Worm (Caenorhabditis elegans) whole organism, L4 larva: ENCODE data around the gene T02D1.8.

Experiments used
- F10B5.3 ChIP-seq: sonication (generic microtip); optimal IDR thresholded peaks from 2 replicates; lab custom pipeline; 2016; ENCODE audit warnings: mild to moderate bottlenecking, missing genetic modification characterization, missing compliant biosample characterization
- R02D3.7 ChIP-seq: fragments of 150-350 bp; sonication (generic microtip); optimal IDR thresholded peaks from 3 replicates; lab custom pipeline; 2014; ENCODE audit warnings: missing biosample characterization, missing genetic modification characterization
- Y105C5A.15 ChIP-seq: fragments of 200-800 bp; sonication (Bioruptor generic); IDR thresholded peaks from 2 replicates; pipeline ENCODE4 v1.3.6; 2022; ENCODE audit warnings: missing genetic modification characterization, missing compliant biosample characterization
- Y75B8A.6 ChIP-seq: fragments of 200-800 bp; sonication (Bioruptor generic); IDR thresholded peaks from 2 replicates; pipeline ENCODE4 v1.3.6; 2022; ENCODE audit warnings: missing genetic modification reagents, missing genetic modification characterization, missing compliant biosample characterization
- arid-1 ChIP-seq: fragments of 200-800 bp; sonication (Bioruptor generic); conservative IDR thresholded peaks from 2 replicates; pipeline ENCODE4 v1.3.6; 2022; ENCODE audit warnings: missing genetic modification reagents, missing genetic modification characterization, missing compliant biosample characterization
- ceh-20 ChIP-seq: fragments of 200-800 bp; sonication (Bioruptor generic); IDR thresholded peaks from 2 replicates; pipeline ENCODE4 v1.3.6; 2022; ENCODE audit warnings: missing genetic modification reagents, missing genetic modification characterization, missing compliant biosample characterization
- ceh-62 ChIP-seq: sonication (generic microtip); optimal IDR thresholded peaks from 2 replicates; lab custom pipeline; 2017; ENCODE audit warnings: missing biosample characterization, missing genetic modification characterization
- daf-12 ChIP-seq: fragments of 150-350 bp; optimal IDR thresholded peaks from 2 replicates; lab custom pipeline; 2014; ENCODE audit warnings: missing biosample characterization, missing genetic modification reagents, missing genetic modification characterization
- daf-16 ChIP-seq, 3 experiments: sonication (generic microtip); optimal IDR thresholded peaks; 2 replicates each; lab custom pipeline; 2016 to 2017; ENCODE audit warnings: missing genetic modification characterization in 3 of 3, missing genetic modification reagents in 3 of 3, mild to moderate bottlenecking in 2 of 3, missing compliant biosample characterization in 2 of 3, missing biosample characterization in 1 of 3, moderate library complexity in 1 of 3
- daf-19 ChIP-seq: fragments of 200-800 bp; sonication (Bioruptor generic); conservative IDR thresholded peaks from 2 replicates; pipeline ENCODE4 v1.3.6; 2022; ENCODE audit warnings: missing genetic modification characterization, missing compliant biosample characterization
- dmd-8 ChIP-seq: fragments of 200-800 bp; sonication (Bioruptor generic); IDR thresholded peaks from 2 replicates; pipeline ENCODE4 v1.3.6; 2022; ENCODE audit warnings: missing genetic modification characterization, missing compliant biosample characterization
- dmd-9 ChIP-seq: fragments of 200-800 bp; sonication (Bioruptor generic); IDR thresholded peaks from 2 replicates; pipeline ENCODE4 v1.3.6; 2022; ENCODE audit warnings: missing genetic modification reagents, missing genetic modification characterization, missing compliant biosample characterization
- fkh-10 ChIP-seq: fragments of 150-350 bp; optimal IDR thresholded peaks from 2 replicates; lab custom pipeline; 2014; ENCODE audit warnings: missing biosample characterization, missing genetic modification reagents, missing genetic modification characterization
- fos-1 ChIP-seq: fragments of 150-350 bp; optimal IDR thresholded peaks from 2 replicates; lab custom pipeline; 2014; ENCODE audit warnings: missing biosample characterization, missing genetic modification characterization
- lsy-2 ChIP-seq, 2 experiments: fragments of 150-350 bp in 1 of 2; sonication (generic microtip) in 1 of 2; optimal IDR thresholded peaks; 2 replicates each; lab custom pipeline; 2014 to 2017; ENCODE audit warnings: missing biosample characterization in 2 of 2, missing genetic modification characterization in 2 of 2
- madf-9 ChIP-seq: fragments of 200-800 bp; sonication (Bioruptor generic); conservative IDR thresholded peaks from 2 replicates; pipeline ENCODE4 v1.3.6; 2022; ENCODE audit warnings: missing genetic modification reagents, missing genetic modification characterization, missing compliant biosample characterization
- mes-2 ChIP-seq: sonication (generic microtip); optimal IDR thresholded peaks from 2 replicates; lab custom pipeline; 2016; ENCODE audit warnings: missing genotype, mild to moderate bottlenecking, missing genetic modification characterization, missing compliant biosample characterization; ENCODE audit not compliant: poor library complexity, severe bottlenecking
- nhr-10 ChIP-seq: fragments of 150-350 bp; optimal IDR thresholded peaks from 2 replicates; lab custom pipeline; 2014; ENCODE audit warnings: missing biosample characterization, missing genetic modification characterization
- nhr-11 ChIP-seq: fragments of 150-350 bp; optimal IDR thresholded peaks from 2 replicates; lab custom pipeline; 2014; ENCODE audit warnings: missing biosample characterization, missing genetic modification characterization
- nhr-25 ChIP-seq: sonication (generic microtip); optimal IDR thresholded peaks from 2 replicates; lab custom pipeline; 2017; ENCODE audit warnings: missing genetic modification characterization, mild to moderate bottlenecking, missing compliant biosample characterization, antibody characterized with exemption, moderate library complexity, borderline replicate concordance; ENCODE audit not compliant: insufficient read depth
- nhr-28 ChIP-seq: fragments of 150-350 bp; optimal IDR thresholded peaks from 2 replicates; lab custom pipeline; 2014; ENCODE audit warnings: missing biosample characterization, missing genetic modification characterization
- nhr-41 ChIP-seq: fragments of 200-800 bp; sonication (Bioruptor generic); IDR thresholded peaks from 2 replicates; pipeline ENCODE4 v1.3.6; 2022; ENCODE audit warnings: missing genetic modification reagents, missing genetic modification characterization, missing compliant biosample characterization
- nhr-42 ChIP-seq: fragments of 200-800 bp; sonication (Bioruptor generic); IDR thresholded peaks from 2 replicates; pipeline ENCODE4 v1.3.6; 2022; ENCODE audit warnings: missing genetic modification characterization, missing compliant biosample characterization
- pqm-1 ChIP-seq: sonication (generic microtip); optimal IDR thresholded peaks from 2 replicates; lab custom pipeline; 2017; ENCODE audit warnings: missing biosample characterization, missing genetic modification characterization
- saeg-2 ChIP-seq: fragments of 200-800 bp; sonication (Bioruptor generic); IDR thresholded peaks from 2 replicates; pipeline ENCODE4 v1.3.6; 2022; ENCODE audit warnings: missing genetic modification reagents, missing genetic modification characterization, missing compliant biosample characterization
- sdz-12 ChIP-seq: fragments of 200-800 bp; sonication (Bioruptor generic); optimal IDR thresholded peaks from 2 replicates; lab custom pipeline; 2018; ENCODE audit warnings: mild to moderate bottlenecking, missing genetic modification characterization, missing compliant biosample characterization
- set-16 ChIP-seq: fragments of 200-800 bp; sonication (Bioruptor generic); IDR thresholded peaks from 2 replicates; pipeline ENCODE4 v1.3.6; 2022; ENCODE audit warnings: missing genetic modification reagents, missing genetic modification characterization, missing compliant biosample characterization
- snpc-4 ChIP-seq: fragments of 150-350 bp; optimal IDR thresholded peaks from 2 replicates; lab custom pipeline; 2014; ENCODE audit warnings: missing biosample characterization, missing genetic modification characterization
- unc-62 ChIP-seq, 3 experiments: fragments of 150-350 bp in 1 of 3; sonication (generic microtip); optimal IDR thresholded peaks in 2 of 3; peaks in 1 of 3; 1 replicate in 1 of 3; 2 replicates in 2 of 3; lab custom pipeline; 2014 to 2017; ENCODE audit warnings: missing biosample characterization in 3 of 3, missing genetic modification characterization in 3 of 3, missing genetic modification reagents in 3 of 3, missing genotype in 1 of 3
- zag-1 ChIP-seq: fragments of 150-350 bp; optimal IDR thresholded peaks from 2 replicates; lab custom pipeline; 2014; ENCODE audit warnings: missing biosample characterization, missing genetic modification characterization
- zfp-3 ChIP-seq: fragments of 200-800 bp; sonication (Bioruptor generic); conservative IDR thresholded peaks from 2 replicates; pipeline ENCODE4 v1.3.6; 2022; ENCODE audit warnings: missing genetic modification reagents, missing genetic modification characterization, missing compliant biosample characterization
- zip-11 ChIP-seq: fragments of 200-800 bp; sonication (Bioruptor generic); IDR thresholded peaks from 2 replicates; pipeline ENCODE4 v1.3.6; 2022; ENCODE audit warnings: missing genetic modification characterization, missing compliant biosample characterization
- zip-2 ChIP-seq: fragments of 150-350 bp; optimal IDR thresholded peaks from 2 replicates; lab custom pipeline; 2014; ENCODE audit warnings: missing biosample characterization, missing genetic modification characterization
- ztf-11 ChIP-seq: fragments of 150-350 bp; optimal IDR thresholded peaks from 2 replicates; lab custom pipeline; 2014; ENCODE audit warnings: missing biosample characterization, missing genetic modification characterization

The T02D1.8 gene

DNA sequence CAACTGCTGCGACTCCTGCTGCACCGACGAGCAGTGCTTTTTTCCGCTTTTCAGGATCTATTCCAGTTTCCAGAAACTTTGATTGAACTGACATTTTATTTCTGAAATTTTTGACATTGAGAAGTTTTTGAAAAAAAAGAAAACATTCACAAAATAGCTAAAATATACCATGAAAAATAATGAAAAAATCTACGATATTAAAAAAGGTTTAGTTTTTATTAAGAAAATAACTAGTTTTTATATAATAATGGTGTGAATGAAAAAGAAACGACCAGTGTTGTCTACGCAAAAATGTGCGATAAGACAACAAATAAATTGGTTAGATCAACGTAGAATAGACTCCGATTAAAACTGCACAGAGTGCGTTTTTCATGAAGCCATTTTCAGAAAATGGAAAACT, 18.2 kb upstream of the T02D1.8 start, which contains the start of gene pmp-4:
Gene pmp-4, minus strand, starts transcription at position 101 of the 400 bp plus-strand sequence.
- no peak for TF ChIP-seq daf-16 (GFP tag; optimal IDR thresholded peaks at IDR 0.05; lab: Kevin White, UChicago)
- TF ChIP-seq daf-16 (tag; optimal IDR thresholded peaks at IDR 0.05; lab: Kevin White, UChicago), result peak; percentile 55
- peak; percentile 34 for TF ChIP-seq nhr-28 (tag; lab: Kevin White, UChicago)
- TF ChIP-seq nhr-10 (tag; lab: Kevin White, UChicago), result no peak
- TF ChIP-seq set-16 (GFP tag; lab: Robert Waterston, UW), result no peak
- TF ChIP-seq dmd-9, result no peak
- no peak for TF ChIP-seq unc-62 (GFP tag; optimal IDR thresholded peaks at IDR 0.05 in 1 of 2; lab: Kevin White, UChicago)
- TF ChIP-seq unc-62 (tag; optimal IDR thresholded peaks at IDR 0.05; lab: Kevin White, UChicago), result no peak
- peak; percentile 40 for TF ChIP-seq pqm-1 (tag; lab: Kevin White, UChicago)
- TF ChIP-seq snpc-4 (tag; lab: Kevin White, UChicago), result no peak
- no peak for TF ChIP-seq Y75B8A.6 (GFP tag; lab: Robert Waterston, UW)
- TF ChIP-seq, all 104 proteins: peak for 3

DNA sequence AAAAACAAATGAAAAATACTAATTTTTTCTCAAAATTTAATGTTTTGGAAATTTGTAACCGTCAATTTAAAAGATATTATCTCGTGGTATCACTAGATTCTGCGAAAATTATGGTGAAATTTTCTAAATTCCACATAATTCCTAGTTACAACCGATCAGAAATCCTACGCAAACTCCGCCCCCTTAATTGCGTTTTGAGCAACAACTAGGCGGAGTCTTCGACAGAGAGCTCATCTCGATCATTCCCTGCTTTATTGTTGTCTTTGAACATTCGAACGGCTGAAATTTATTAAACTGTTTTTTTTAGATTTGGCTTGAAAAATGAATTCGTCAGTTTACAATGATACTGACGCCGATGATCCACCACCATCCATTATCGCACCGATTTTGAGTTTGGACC, 12.2 kb upstream of the T02D1.8 start, which contains the start of gene T02D1.4:
Gene T02D1.4, plus strand, starts transcription at position 301 of the 400 bp plus-strand sequence.
- no peak for TF ChIP-seq arid-1 (GFP tag; lab: Robert Waterston, UW)
- TF ChIP-seq zfp-3 (GFP tag; lab: Robert Waterston, UW), result no peak
- TF ChIP-seq dmd-9, result no peak
- TF ChIP-seq fkh-10 (GFP tag; lab: Kevin White, UChicago), result no peak
- no peak for TF ChIP-seq ceh-62
- TF ChIP-seq R02D3.7 (tag; lab: Kevin White, UChicago), result no peak
- no peak for TF ChIP-seq F10B5.3 (tag; lab: Kevin White, UChicago)
- TF ChIP-seq sdz-12 (GFP tag; lab: Kevin White, UChicago), result no peak
- no peak for TF ChIP-seq fos-1 (tag; lab: Kevin White, UChicago)
- TF ChIP-seq madf-9 (GFP tag; lab: Robert Waterston, UW), result no peak
- no peak for TF ChIP-seq snpc-4 (tag; lab: Kevin White, UChicago)
- TF ChIP-seq unc-62 (GFP tag; optimal IDR thresholded peaks at IDR 0.05 in 1 of 2; lab: Kevin White, UChicago), result no peak
- TF ChIP-seq unc-62 (tag; optimal IDR thresholded peaks at IDR 0.05; lab: Kevin White, UChicago), result no peak
- TF ChIP-seq daf-19 (GFP tag; lab: Robert Waterston, UW), result no peak
- TF ChIP-seq nhr-42 (GFP tag; lab: Robert Waterston, UW), result no peak
- TF ChIP-seq, all 104 proteins: peak for 0

DNA sequence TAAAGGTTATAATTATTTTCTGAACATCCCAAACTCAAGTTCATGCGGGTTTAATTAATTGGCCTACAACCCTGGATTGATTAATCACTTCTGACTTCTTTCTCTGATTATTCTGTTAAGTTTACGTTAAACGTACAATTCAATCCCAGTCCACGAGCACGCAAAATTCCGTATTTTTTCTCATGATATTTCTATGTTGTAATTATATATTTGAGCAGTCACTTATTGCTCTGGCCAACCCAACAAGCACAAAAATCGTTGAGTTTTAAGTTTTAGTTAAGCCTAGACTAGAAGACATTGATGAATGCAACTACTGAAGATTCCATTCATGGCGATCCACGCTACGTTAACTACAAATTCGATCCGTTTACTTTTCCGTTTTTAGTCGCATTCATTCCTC, 8.6 kb upstream of the T02D1.8 start, which contains the start of gene sru-15:
Gene sru-15, plus strand, starts transcription at position 301 of the 400 bp plus-strand sequence.
- TF ChIP-seq nhr-41 (GFP tag; lab: Robert Waterston, UW), result no peak
- TF ChIP-seq lsy-2 (tag; optimal IDR thresholded peaks at IDR 0.05; lab: Kevin White, UChicago), result no peak
- TF ChIP-seq ceh-62, result no peak
- no peak for TF ChIP-seq saeg-2 (GFP tag; lab: Robert Waterston, UW)
- no peak for TF ChIP-seq ceh-20
- no peak for TF ChIP-seq mes-2 (tag; lab: Kevin White, UChicago)
- no peak for TF ChIP-seq nhr-25
- TF ChIP-seq Y105C5A.15 (GFP tag; lab: Robert Waterston, UW), result no peak
- no peak for TF ChIP-seq daf-12 (tag; lab: Kevin White, UChicago)
- no peak for TF ChIP-seq unc-62 (GFP tag; optimal IDR thresholded peaks at IDR 0.05 in 1 of 2; lab: Kevin White, UChicago)
- no peak for TF ChIP-seq unc-62 (tag; optimal IDR thresholded peaks at IDR 0.05; lab: Kevin White, UChicago)
- no peak for TF ChIP-seq ztf-11 (tag; lab: Kevin White, UChicago)
- no peak for TF ChIP-seq zip-11 (GFP tag; lab: Robert Waterston, UW)
- no peak for TF ChIP-seq dmd-8 (GFP tag; lab: Robert Waterston, UW)
- no peak for TF ChIP-seq nhr-11 (tag; lab: Kevin White, UChicago)
- no peak for TF ChIP-seq zip-2 (tag; lab: Kevin White, UChicago)
- TF ChIP-seq zag-1 (tag; lab: Kevin White, UChicago), result no peak
- TF ChIP-seq fkh-10 (GFP tag; lab: Kevin White, UChicago), result no peak
